Worm (Caenorhabditis elegans) whole organism, mixed stage, embryonic: Measurements from ENCODE around the gene mam-7.

ENCODE experiments used
- unc-39 ChIP-seq: fragments of 150-350 bp; optimal IDR thresholded peaks from 2 replicates; lab custom pipeline; 2014; ENCODE audit warnings: missing biosample characterization, missing genetic modification characterization
- zip-8 ChIP-seq: fragments of 150-350 bp; optimal IDR thresholded peaks from 2 replicates; lab custom pipeline; 2014; ENCODE audit warnings: missing biosample characterization, missing genetic modification characterization

- no peak for TF ChIP-seq zip-8 (tag; lab: Kevin White, UChicago)
- no peak for TF ChIP-seq unc-39 (tag; lab: Kevin White, UChicago)
These were observed 31.2 kb upstream of the mam-7 start for ce11 chrIII:9861470-9862342.
